Worm (Caenorhabditis elegans): ENCODE data around the gene skr-5.

DNA sequence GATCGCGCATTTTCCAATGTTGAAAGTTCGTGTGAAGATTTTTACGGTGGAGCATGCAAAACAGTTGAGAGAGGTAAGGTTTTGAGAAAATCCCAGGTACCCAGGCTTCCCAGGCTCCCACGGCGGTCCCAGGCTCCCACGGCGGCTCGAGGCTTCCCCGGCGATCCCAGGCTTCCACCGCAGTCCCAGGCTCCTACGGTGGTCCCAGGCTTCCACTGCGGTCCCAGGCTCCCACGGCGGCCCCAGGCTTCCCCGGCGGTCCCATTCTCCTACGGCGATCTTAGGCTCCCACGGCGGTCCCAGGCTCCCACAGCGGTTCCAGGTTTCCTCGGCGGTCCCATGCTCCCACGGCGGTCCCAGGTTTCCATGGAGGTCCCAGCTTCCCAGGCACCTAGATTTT lies 23.8 kb upstream of the skr-5 start:
- TF ChIP-seq mep-1 (tag; optimal IDR thresholded peaks at IDR 0.05) (no peak), lin-15B (tag; optimal IDR thresholded peaks at IDR 0.05) (no peak), egl-27 (tag; optimal IDR thresholded peaks at IDR 0.05) (no peak), ztf-11 (tag; optimal IDR thresholded peaks at IDR 0.05) (no peak), pag-3 (tag; optimal IDR thresholded peaks at IDR 0.05; ENCODE audit: borderline replicate concordance, insufficient read depth) (no peak), rnt-1 (tag; optimal IDR thresholded peaks at IDR 0.05) (no peak), nhr-90 (tag; optimal IDR thresholded peaks at IDR 0.05; ENCODE audit: poor library complexity) (no peak), nhr-77 (tag; optimal IDR thresholded peaks at IDR 0.05) (no peak), swsn-7 (tag; optimal IDR thresholded peaks at IDR 0.05) (no peak), dpl-1 (GFP tag; optimal IDR thresholded peaks at IDR 0.05) (no peak), lin-13 (GFP tag; optimal IDR thresholded peaks at IDR 0.05) (no peak), elt-2 (tag; optimal IDR thresholded peaks at IDR 0.05) (no peak), lsy-2 (tag; optimal IDR thresholded peaks at IDR 0.05) (no peak), nhr-11 (tag; optimal IDR thresholded peaks at IDR 0.05) (no peak)

Data from whole organism, L1 larva.